Worm (Caenorhabditis elegans): ENCODE results near the gene pals-21.

- no peak for TF ChIP-seq unc-39 (tag; optimal IDR thresholded peaks at IDR 0.05)
- no peak for TF ChIP-seq fos-1 (tag; optimal IDR thresholded peaks at IDR 0.05)
- no peak for TF ChIP-seq lin-39 (tag; optimal IDR thresholded peaks at IDR 0.05)
- no peak for TF ChIP-seq nhr-77 (tag; optimal IDR thresholded peaks at IDR 0.05)
These were observed 6.1 kb downstream of the pals-21 start, which contains the start of gene Y82E9BR.20 for ce11 chrIII:1374355-1374807.
